Worm (Caenorhabditis elegans) whole organism, midembryonic: ENCODE results near the gene F36H12.5.
"Not testable (repeated sequence)": the region's sequence is repeated elsewhere in the genome, so short reads cannot be mapped to it uniquely, and the experiment has no call there.

Source experiments
- T22C8.4 ChIP-seq: fragments of 200-800 bp; sonication (Bioruptor generic); IDR thresholded peaks from 2 replicates; pipeline ENCODE4 v1.3.6; 2022; ENCODE audit warnings: missing genetic modification characterization, missing compliant biosample characterization
- cog-1 ChIP-seq: sonication (generic microtip); optimal IDR thresholded peaks from 2 replicates; lab custom pipeline; 2016; ENCODE audit warnings: missing genetic modification characterization, missing compliant biosample characterization
- flt-1 ChIP-seq: fragments of 200-800 bp; sonication (Bioruptor generic); IDR thresholded peaks from 2 replicates; pipeline ENCODE4 v1.3.6; 2022; ENCODE audit warnings: missing genetic modification characterization, missing compliant biosample characterization
- klf-2 ChIP-seq: fragments of 200-800 bp; sonication (Bioruptor generic); conservative IDR thresholded peaks from 2 replicates; pipeline ENCODE4 v1.3.6; 2022; ENCODE audit warnings: missing genetic modification reagents, missing genetic modification characterization, missing compliant biosample characterization
- med-1 ChIP-seq: sonication (generic microtip); optimal IDR thresholded peaks from 2 replicates; lab custom pipeline; 2017; ENCODE audit warnings: missing genetic modification characterization, mild to moderate bottlenecking, missing compliant biosample characterization, antibody characterized with exemption, missing genetic modification reagents; ENCODE audit not compliant: insufficient read depth
- ref-1 ChIP-seq: fragments of 200-800 bp; sonication (Bioruptor generic); conservative IDR thresholded peaks from 2 replicates; pipeline ENCODE4 v1.3.6; 2022; ENCODE audit warnings: missing genetic modification reagents, missing genetic modification characterization, missing compliant biosample characterization
- tab-1 ChIP-seq: fragments of 200-800 bp; sonication (Bioruptor generic); IDR thresholded peaks from 2 replicates; pipeline ENCODE4 v1.3.6; 2022; ENCODE audit warnings: missing genetic modification characterization, missing compliant biosample characterization
- ztf-23 ChIP-seq: fragments of 200-800 bp; sonication (Bioruptor generic); IDR thresholded peaks from 2 replicates; pipeline ENCODE4 v1.3.6; 2022; ENCODE audit warnings: missing genetic modification reagents, missing genetic modification characterization, missing compliant biosample characterization
- ztf-29 ChIP-seq: fragments of 200-800 bp; sonication (Bioruptor generic); IDR thresholded peaks from 2 replicates; pipeline ENCODE4 v1.3.6; 2022; ENCODE audit warnings: missing genetic modification reagents, missing genetic modification characterization, missing compliant biosample characterization

The F36H12.5 gene

DNA sequence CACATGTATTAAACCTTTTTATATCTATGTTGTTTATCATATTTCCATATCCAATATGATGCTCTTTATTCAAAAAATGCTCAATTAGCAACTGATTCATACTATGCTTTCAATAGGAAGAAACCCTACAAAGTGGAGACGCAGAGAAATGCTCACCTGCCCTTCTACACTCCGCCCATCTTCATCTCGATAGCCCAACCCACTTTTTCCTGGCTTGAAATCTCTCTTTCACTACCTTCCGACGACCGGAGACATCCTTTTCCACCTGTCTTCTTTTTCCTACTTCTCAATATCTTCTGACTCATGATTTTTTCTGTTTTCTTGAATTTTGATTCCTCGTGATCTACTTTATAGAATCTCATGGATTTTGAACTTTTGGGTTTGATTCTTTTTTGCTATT is 22.4 kb downstream of the F36H12.5 start:
- TF ChIP-seq ref-1 (GFP tag; lab: Robert Waterston, UW) (no peak), med-1 (GFP tag; lab: Kevin White, UChicago) (no peak), cog-1 (tag; lab: Kevin White, UChicago) (no peak), ztf-29 (GFP tag; lab: Robert Waterston, UW) (no peak), flt-1 (GFP tag; lab: Robert Waterston, UW) (no peak), tab-1 (GFP tag; lab: Robert Waterston, UW) (no peak), klf-2 (GFP tag; lab: Robert Waterston, UW) (no peak)

DNA sequence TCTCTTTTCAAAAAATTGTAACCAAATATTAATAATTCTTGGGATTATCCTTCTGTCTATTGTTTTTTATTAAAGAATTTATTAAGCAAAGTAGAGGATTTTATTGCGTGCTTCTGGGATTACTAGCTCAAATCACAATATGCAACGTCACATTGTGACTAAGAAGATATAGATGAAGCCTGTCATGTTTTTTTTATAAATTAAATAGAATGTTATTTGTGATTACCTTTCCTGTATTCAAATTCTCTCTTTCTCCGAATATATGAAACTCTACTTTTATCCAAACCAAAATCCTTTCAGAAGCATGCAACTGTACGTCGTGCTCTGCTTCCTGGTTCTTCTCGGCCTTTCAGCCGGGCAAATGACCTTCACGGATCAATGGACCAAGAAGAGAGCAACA is 24.0 kb downstream of the F36H12.5 start, which contains the start of gene nlp-47:
TSS of gene nlp-47 (plus strand) at position 301 of the 400 bp plus-strand sequence.
- TF ChIP-seq klf-2 (GFP tag; lab: Robert Waterston, UW) = no peak
- no peak for TF ChIP-seq ref-1 (GFP tag; lab: Robert Waterston, UW)
- TF ChIP-seq cog-1 (tag; lab: Kevin White, UChicago) = no peak
- no peak for TF ChIP-seq med-1 (GFP tag; lab: Kevin White, UChicago)
- TF ChIP-seq ztf-29 (GFP tag; lab: Robert Waterston, UW) = no peak
- TF ChIP-seq T22C8.4 (GFP tag; lab: Robert Waterston, UW) = no peak
- TF ChIP-seq flt-1 (GFP tag; lab: Robert Waterston, UW) = no peak
- no peak for TF ChIP-seq ztf-23 (GFP tag; lab: Robert Waterston, UW)
- no peak for TF ChIP-seq tab-1 (GFP tag; lab: Robert Waterston, UW)

DNA sequence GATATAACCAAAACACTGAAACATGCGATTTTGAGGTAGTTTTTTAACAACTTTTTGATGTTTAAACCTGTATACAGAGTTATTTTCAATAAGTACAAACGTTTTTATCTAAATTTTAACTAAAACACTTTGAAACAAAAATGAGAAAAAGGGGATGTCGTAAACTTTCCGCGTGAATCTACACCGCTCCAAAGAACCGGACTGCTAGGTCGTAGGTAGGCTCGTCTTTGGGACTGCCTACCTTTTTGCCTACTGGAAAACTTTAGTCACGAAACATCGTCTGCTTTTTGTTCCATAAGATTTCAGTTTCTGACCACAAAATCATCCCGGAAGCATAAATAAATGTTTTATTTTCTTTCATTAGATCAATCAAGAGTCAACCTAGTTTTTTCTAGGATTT is 24.6 kb downstream of the F36H12.5 start:
- TF ChIP-seq cog-1 (tag; lab: Kevin White, UChicago) = no peak
- TF ChIP-seq T22C8.4 (GFP tag; lab: Robert Waterston, UW) = no peak
- TF ChIP-seq ztf-29 (GFP tag; lab: Robert Waterston, UW) = no peak
- no peak for TF ChIP-seq tab-1 (GFP tag; lab: Robert Waterston, UW)
- no peak for TF ChIP-seq flt-1 (GFP tag; lab: Robert Waterston, UW)
- TF ChIP-seq ref-1 (GFP tag; lab: Robert Waterston, UW) = no peak
- no peak for TF ChIP-seq klf-2 (GFP tag; lab: Robert Waterston, UW)
- no peak for TF ChIP-seq ztf-23 (GFP tag; lab: Robert Waterston, UW)
- no peak for TF ChIP-seq med-1 (GFP tag; lab: Kevin White, UChicago)

DNA sequence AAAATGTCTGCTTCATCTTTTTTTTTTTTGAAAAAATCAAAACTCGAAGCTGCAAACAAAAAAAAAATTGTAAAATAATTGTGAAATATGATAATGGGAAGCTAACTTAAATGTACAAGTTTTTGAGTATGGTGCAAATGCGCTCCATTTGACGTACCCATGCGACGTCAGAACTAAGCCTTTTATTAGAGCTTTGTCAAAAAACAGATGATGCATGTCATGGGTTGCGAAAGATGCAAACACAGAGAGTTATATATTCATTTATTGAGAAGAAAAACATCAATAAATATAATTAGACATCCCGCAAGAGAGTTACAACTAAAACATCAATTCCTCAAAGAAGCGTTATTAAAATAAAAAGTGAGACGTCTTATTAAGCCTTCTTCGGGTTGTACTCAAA is 27.9 kb downstream of the F36H12.5 start:
- TF ChIP-seq ref-1 (GFP tag; lab: Robert Waterston, UW) = no peak
- TF ChIP-seq klf-2 (GFP tag; lab: Robert Waterston, UW) = no peak
- no peak for TF ChIP-seq ztf-23 (GFP tag; lab: Robert Waterston, UW)
- TF ChIP-seq cog-1 (tag; lab: Kevin White, UChicago) = no peak
- TF ChIP-seq ztf-29 (GFP tag; lab: Robert Waterston, UW) = no peak
- TF ChIP-seq flt-1 (GFP tag; lab: Robert Waterston, UW) = no peak
- no peak for TF ChIP-seq T22C8.4 (GFP tag; lab: Robert Waterston, UW)

DNA sequence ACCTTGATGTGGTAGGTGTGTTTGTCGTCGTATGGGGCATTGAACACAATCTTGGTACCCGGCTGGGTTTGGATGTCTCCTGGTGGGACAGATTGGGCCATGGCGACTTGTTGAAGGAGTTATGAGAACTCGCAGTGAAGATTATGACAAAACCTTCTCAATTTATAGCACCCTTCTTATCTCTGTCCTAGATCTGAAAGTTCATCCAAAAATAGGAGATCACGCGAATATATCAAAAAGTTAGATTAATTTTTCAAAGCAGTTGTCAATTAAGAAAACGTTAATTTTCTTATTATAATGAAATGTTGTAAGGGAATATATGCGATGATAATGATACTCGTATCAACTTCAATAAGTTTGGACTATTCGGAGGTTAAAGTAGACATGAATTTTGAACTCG is 28.7 kb downstream of the F36H12.5 start, which contains the start of gene msp-51:
TSS of gene msp-51 (minus strand) at position 101 of the 400 bp plus-strand sequence.
- TF ChIP-seq klf-2 (GFP tag; lab: Robert Waterston, UW); cog-1 (tag; lab: Kevin White, UChicago); tab-1 (GFP tag; lab: Robert Waterston, UW): not testable (repeated sequence)

DNA sequence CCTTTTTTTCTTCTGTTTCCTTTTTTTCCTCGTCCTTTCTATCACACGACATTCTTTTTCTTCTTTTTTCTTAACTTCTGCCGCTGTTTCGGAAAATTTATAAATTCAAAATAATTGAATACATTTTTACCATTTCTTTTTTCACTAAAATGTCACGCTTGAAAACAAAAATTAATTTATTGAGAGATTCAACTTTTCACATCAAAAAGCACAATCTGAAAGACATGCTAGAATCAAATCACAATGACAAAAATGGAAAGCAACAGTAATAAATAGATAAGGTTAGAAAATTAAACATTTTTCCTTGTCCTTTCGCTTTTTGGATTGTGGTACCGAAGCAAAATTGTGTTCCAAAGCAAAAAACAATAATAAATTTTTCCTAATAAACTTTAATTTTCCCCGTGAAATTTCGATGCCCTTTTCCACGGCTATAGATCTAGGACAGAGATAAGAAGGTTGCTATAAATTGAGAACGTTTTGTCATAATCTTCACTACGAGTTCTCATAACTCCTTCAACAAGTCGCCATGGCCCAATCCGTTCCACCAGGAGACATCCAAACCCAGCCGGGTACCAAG is 30.9 kb downstream of the F36H12.5 start, which contains the start of the genes ZK354.6 and msp-113:
TSS of gene ZK354.6 (minus strand) at position 101 of the 577 bp plus-strand sequence.
TSS of gene msp-113 (plus strand) at position 527 of the 577 bp plus-strand sequence.
- no peak for TF ChIP-seq cog-1 (tag; lab: Kevin White, UChicago)
- TF ChIP-seq ztf-29 (GFP tag; lab: Robert Waterston, UW) = no peak
- TF ChIP-seq flt-1 (GFP tag; lab: Robert Waterston, UW) = no peak
- no peak for TF ChIP-seq T22C8.4 (GFP tag; lab: Robert Waterston, UW)
- no peak for TF ChIP-seq ztf-23 (GFP tag; lab: Robert Waterston, UW)
- TF ChIP-seq klf-2 (GFP tag; lab: Robert Waterston, UW) = no peak
- TF ChIP-seq tab-1 (GFP tag; lab: Robert Waterston, UW) = no peak

DNA sequence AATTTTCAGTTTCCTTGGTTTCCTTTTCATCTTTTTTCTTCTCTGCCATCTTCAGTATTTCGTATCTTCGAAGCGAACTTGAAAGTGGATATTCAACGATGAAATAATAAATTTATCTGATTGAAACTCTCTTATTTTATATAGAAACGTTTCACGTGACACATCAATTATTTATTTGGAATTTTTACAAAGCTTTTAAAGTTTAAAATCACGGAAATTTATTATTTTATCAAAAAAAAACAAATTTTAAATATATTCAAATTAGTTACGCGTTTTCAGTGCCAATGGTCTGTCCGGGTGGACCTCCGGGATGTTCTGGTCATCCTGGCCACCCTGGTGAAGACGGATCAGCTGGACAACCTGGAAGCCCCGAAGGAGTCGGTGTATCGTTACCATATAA is 36.5 kb downstream of the F36H12.5 start, which contains the start of gene ZK354.7:
TSS of gene ZK354.7 (minus strand) at position 101 of the 400 bp plus-strand sequence.
- TF ChIP-seq ztf-29 (GFP tag; lab: Robert Waterston, UW) (no peak), tab-1 (GFP tag; lab: Robert Waterston, UW) (no peak), cog-1 (tag; lab: Kevin White, UChicago) (no peak), med-1 (GFP tag; lab: Kevin White, UChicago) (no peak), klf-2 (GFP tag; lab: Robert Waterston, UW) (no peak), T22C8.4 (GFP tag; lab: Robert Waterston, UW) (no peak), flt-1 (GFP tag; lab: Robert Waterston, UW) (no peak), ref-1 (GFP tag; lab: Robert Waterston, UW) (no peak), ztf-23 (GFP tag; lab: Robert Waterston, UW) (no peak)

DNA sequence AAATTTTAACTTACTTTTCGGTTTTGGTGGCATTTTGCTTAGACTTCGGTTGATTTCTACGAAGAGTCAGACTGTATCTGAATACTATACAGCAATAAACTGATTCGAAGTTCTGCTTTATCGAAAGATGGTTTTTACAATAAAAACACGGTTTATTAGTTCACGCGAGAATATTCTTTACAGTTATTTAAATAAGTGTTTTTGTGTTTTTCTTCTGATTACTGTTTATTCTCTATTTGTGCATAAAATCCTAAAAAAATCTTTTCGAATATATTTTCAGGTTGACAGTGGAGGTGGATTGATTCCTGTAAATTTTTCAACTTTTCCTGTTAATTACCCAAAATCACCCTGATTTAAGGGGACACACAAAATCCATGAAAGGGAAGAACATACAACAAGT is 39.5 kb downstream of the F36H12.5 start, which contains the start of gene ZK354.8:
TSS of gene ZK354.8 (minus strand) at position 101 of the 400 bp plus-strand sequence.
- no peak for TF ChIP-seq flt-1 (GFP tag; lab: Robert Waterston, UW)
- TF ChIP-seq klf-2 (GFP tag; lab: Robert Waterston, UW) = no peak
- TF ChIP-seq tab-1 (GFP tag; lab: Robert Waterston, UW) = no peak
- no peak for TF ChIP-seq med-1 (GFP tag; lab: Kevin White, UChicago)
- TF ChIP-seq ref-1 (GFP tag; lab: Robert Waterston, UW) = no peak
- TF ChIP-seq ztf-29 (GFP tag; lab: Robert Waterston, UW) = no peak
- no peak for TF ChIP-seq cog-1 (tag; lab: Kevin White, UChicago)
- no peak for TF ChIP-seq T22C8.4 (GFP tag; lab: Robert Waterston, UW)
- TF ChIP-seq ztf-23 (GFP tag; lab: Robert Waterston, UW) = no peak
